Worm (Caenorhabditis elegans) whole organism, L4 larva: Measurements from ENCODE around the gene F07B7.12.
"Not testable (repeated sequence)": the region's sequence is repeated elsewhere in the genome, so short reads cannot be mapped to it uniquely, and the experiment has no call there.

ENCODE experiments used
- R02D3.7 ChIP-seq: fragments of 150-350 bp; sonication (generic microtip); optimal IDR thresholded peaks from 3 replicates; lab custom pipeline; 2014; ENCODE audit warnings: missing biosample characterization, missing genetic modification characterization
- aha-1 ChIP-seq: fragments of 150-350 bp; peaks from one replicate; lab custom pipeline; 2014; ENCODE audit warnings: missing biosample characterization, missing genetic modification characterization
- mdl-1 ChIP-seq, 2 experiments: fragments of 150-350 bp in 1 of 2; sonication (generic microtip) in 1 of 2; optimal IDR thresholded peaks; 2 replicates each; lab custom pipeline; 2014 to 2017; ENCODE audit warnings: missing biosample characterization in 2 of 2, missing genetic modification characterization in 2 of 2
- nhr-77 ChIP-seq: fragments of 150-350 bp; optimal IDR thresholded peaks from 2 replicates; lab custom pipeline; 2014; ENCODE audit warnings: missing biosample characterization, missing genetic modification characterization
- pha-4 ChIP-seq, 2 experiments: fragments of 150-350 bp in 1 of 2; fragments of 200-800 bp in 1 of 2; sonication (Bioruptor generic) in 1 of 2; IDR thresholded peaks in 1 of 2; optimal IDR thresholded peaks in 1 of 2; 2 replicates each; pipeline versions ENCODE4 v1.3.6 to Lab custom; 2014 to 2022; ENCODE audit warnings: missing genetic modification characterization in 2 of 2, missing genetic modification reagents in 2 of 2, missing biosample characterization in 1 of 2, missing compliant biosample characterization in 1 of 2
- zip-2 ChIP-seq: fragments of 150-350 bp; optimal IDR thresholded peaks from 2 replicates; lab custom pipeline; 2014; ENCODE audit warnings: missing biosample characterization, missing genetic modification characterization

F07B7.12 gene

ce11 chrV:8835311-8835710, 26.5 kb downstream of the F07B7.12 start, which contains the start of gene F07B7.7:
Gene F07B7.7 (plus strand): TSS chrV:8835611.
- not testable (repeated sequence) for TF ChIP-seq R02D3.7 (tag; lab: Kevin White, UChicago); pha-4 (GFP tag; IDR thresholded peaks at IDR 0.05; lab: Robert Waterston, UW); pha-4 (tag; optimal IDR thresholded peaks at IDR 0.05; lab: Kevin White, UChicago); mdl-1 (tag; optimal IDR thresholded peaks at IDR 0.05; lab: Kevin White, UChicago)

ce11 chrV:8819855-8820254, 42.0 kb downstream of the F07B7.12 start, which contains the start of gene rpm-1:
Gene rpm-1 (minus strand): TSS chrV:8819955.
- TF ChIP-seq nhr-77, aha-1, zip-2 (tag; lab: Kevin White, UChicago): not testable (repeated sequence)
